Fruit fly (Drosophila melanogaster): Measurements from ENCODE around the gene Bgb.

The Bgb gene

DNA sequence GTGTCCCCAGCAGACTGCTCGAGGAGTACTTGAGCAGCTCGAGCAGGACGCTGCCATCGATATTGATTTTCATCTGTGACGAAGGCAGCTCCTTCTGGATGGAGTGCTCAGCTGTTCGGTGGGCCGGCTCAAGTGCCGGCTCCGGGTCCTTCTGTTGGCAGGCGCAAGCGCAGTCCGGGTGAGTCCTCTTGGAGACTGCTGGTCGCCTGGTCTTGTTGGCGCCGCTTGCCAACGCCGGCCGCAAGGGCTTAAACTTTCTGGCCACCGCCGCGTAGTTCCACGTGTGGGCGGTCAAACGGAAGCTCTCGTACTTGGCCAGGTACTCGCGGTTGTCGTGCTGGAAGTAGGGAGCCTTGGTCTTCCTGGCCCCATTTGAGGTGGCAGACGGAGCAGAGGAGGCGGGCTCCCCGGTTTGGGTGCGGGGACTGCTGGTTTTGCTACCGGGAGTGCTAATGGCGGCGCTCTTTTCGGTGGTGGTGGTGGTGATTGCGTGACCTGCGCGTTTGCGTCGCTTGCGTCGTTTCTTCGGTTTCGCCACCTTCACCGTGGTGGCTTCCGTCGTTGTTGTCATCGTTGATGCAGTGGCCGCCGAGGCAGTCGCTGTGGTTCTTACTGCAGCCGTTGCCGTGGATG lies 22.3 kb downstream of the Bgb start:
- TF ChIP-seq CG8478 (optimal IDR thresholded peaks at IDR 0.05) (no peak), pan (optimal IDR thresholded peaks at IDR 0.05) (no peak), usp (GFP tag; optimal IDR thresholded peaks at IDR 0.05) (no peak), EcR (GFP tag; optimal IDR thresholded peaks at IDR 0.05) (no peak), Dll (optimal IDR thresholded peaks at IDR 0.05) (no peak), psq (optimal IDR thresholded peaks at IDR 0.05) (no peak)

dm6 chr3L:1663531-1663930 lies 24.0 kb downstream of the Bgb start:
- TF ChIP-seq psq (optimal IDR thresholded peaks at IDR 0.05) (no peak), EcR (GFP tag; optimal IDR thresholded peaks at IDR 0.05) (no peak), Dll (optimal IDR thresholded peaks at IDR 0.05) (no peak), usp (GFP tag; optimal IDR thresholded peaks at IDR 0.05) (no peak), CG8478 (optimal IDR thresholded peaks at IDR 0.05) (no peak), pan (optimal IDR thresholded peaks at IDR 0.05) (no peak)

dm6 chr3L:1664205-1664604 lies 24.7 kb downstream of the Bgb start:
- TF ChIP-seq Dll (optimal IDR thresholded peaks at IDR 0.05) (no peak), CG8478 (optimal IDR thresholded peaks at IDR 0.05) (no peak), usp (GFP tag; optimal IDR thresholded peaks at IDR 0.05) (no peak), psq (optimal IDR thresholded peaks at IDR 0.05) (no peak), EcR (GFP tag; optimal IDR thresholded peaks at IDR 0.05) (no peak), pan (optimal IDR thresholded peaks at IDR 0.05) (no peak)

DNA sequence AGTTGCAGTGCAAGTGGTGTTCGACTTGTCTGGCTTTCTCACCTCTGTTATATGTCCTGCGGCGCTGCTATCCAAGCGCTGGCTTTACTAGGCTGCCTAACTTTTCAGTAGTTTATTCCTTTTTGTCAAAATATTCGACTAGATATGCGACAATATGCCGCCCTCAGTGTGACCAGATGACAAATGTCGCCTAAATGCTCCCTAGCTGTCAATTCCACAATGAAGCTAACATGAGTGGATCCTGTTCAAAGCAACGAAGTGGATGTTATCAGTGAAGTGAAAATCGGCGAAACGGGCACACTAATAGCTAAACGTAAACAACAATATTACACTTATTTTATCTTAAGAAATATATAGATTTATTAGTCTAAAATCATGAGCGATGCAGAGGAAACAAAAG lies 25.4 kb downstream of the Bgb start, which contains the start of the genes Srrm234 and CG7974:
TSS of gene Srrm234 (minus strand) at position 189 of the 400 bp plus-strand sequence.
TSS of gene CG7974 (plus strand) at position 263 of the 400 bp plus-strand sequence.
- TF ChIP-seq CG8478 (optimal IDR thresholded peaks at IDR 0.05) (no peak), usp (GFP tag; optimal IDR thresholded peaks at IDR 0.05) (no peak), EcR (GFP tag; optimal IDR thresholded peaks at IDR 0.05) (no peak), psq (optimal IDR thresholded peaks at IDR 0.05) (no peak), pan (optimal IDR thresholded peaks at IDR 0.05) (no peak), Dll (optimal IDR thresholded peaks at IDR 0.05) (no peak)

DNA sequence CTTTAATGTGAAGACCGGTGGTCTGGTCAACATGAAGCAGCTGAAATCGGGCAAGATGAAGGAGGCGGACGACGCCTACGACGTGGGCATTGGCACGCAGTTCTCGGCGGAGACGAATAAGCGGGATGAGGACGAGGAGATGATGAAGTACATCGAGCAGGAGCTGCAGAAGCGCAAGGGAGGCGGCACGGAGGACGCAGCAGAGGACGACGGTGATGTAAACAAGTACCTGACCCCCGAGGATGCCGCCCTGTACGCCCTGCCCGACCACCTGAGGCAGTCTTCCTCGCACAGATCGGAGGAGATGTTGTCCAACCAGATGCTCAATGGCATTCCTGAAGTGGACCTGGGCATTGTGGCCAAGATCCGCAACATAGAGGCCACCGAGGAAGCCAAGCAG lies 26.0 kb downstream of the Bgb start:
- TF ChIP-seq Dll (optimal IDR thresholded peaks at IDR 0.05) (no peak), usp (GFP tag; optimal IDR thresholded peaks at IDR 0.05) (no peak), CG8478 (optimal IDR thresholded peaks at IDR 0.05) (no peak), EcR (GFP tag; optimal IDR thresholded peaks at IDR 0.05) (no peak), pan (optimal IDR thresholded peaks at IDR 0.05) (no peak), psq (optimal IDR thresholded peaks at IDR 0.05) (no peak)

dm6 chr3L:1667423-1667822 lies 27.9 kb downstream of the Bgb start:
- TF ChIP-seq psq (optimal IDR thresholded peaks at IDR 0.05) (no peak), usp (GFP tag; optimal IDR thresholded peaks at IDR 0.05) (no peak), EcR (GFP tag; optimal IDR thresholded peaks at IDR 0.05) (no peak), Dll (optimal IDR thresholded peaks at IDR 0.05) (no peak), CG8478 (optimal IDR thresholded peaks at IDR 0.05) (no peak), pan (optimal IDR thresholded peaks at IDR 0.05) (no peak)

- TF ChIP-seq pan (optimal IDR thresholded peaks at IDR 0.05) (no peak), Dll (optimal IDR thresholded peaks at IDR 0.05) (no peak), psq (optimal IDR thresholded peaks at IDR 0.05) (no peak), CG8478 (optimal IDR thresholded peaks at IDR 0.05) (no peak), usp (GFP tag; optimal IDR thresholded peaks at IDR 0.05) (no peak), EcR (GFP tag; optimal IDR thresholded peaks at IDR 0.05) (no peak)
Measured at dm6 chr3L:1668504-1668903, 29.0 kb downstream of the Bgb start, which contains the start of gene RpL23A. TSS of gene RpL23A (minus strand) at chr3L:1668654.

DNA sequence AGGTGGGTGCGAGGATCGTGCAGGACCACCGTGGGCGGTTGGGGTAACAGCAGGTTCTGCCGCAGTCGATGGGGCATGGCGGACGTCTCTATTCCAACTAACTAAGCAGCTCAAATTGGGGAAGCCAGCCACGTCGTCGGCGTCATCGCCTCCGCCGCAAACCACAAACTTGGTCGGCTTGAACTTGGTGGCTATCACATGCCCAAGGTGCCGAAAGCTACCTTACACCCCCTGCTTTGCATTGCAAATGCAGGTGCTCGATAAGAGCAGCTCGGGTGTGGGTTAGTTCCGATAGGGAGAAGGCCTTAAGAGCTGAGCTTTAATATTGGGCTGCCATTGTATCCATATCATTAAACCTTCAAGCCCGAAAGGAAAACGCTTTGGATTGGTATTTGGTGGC lies 30.5 kb downstream of the Bgb start, which contains the start of gene RabX5:
TSS of gene RabX5 (minus strand) at position 101 of the 400 bp plus-strand sequence.
- TF ChIP-seq usp (GFP tag; optimal IDR thresholded peaks at IDR 0.05): no peak
- TF ChIP-seq pan (optimal IDR thresholded peaks at IDR 0.05): no peak
- TF ChIP-seq EcR (GFP tag; optimal IDR thresholded peaks at IDR 0.05): no peak
- TF ChIP-seq CG8478 (optimal IDR thresholded peaks at IDR 0.05): no peak
- TF ChIP-seq psq (optimal IDR thresholded peaks at IDR 0.05): no peak
- TF ChIP-seq Dll (optimal IDR thresholded peaks at IDR 0.05): no peak

- TF ChIP-seq EcR (GFP tag; optimal IDR thresholded peaks at IDR 0.05) (no peak), pan (optimal IDR thresholded peaks at IDR 0.05) (no peak), psq (optimal IDR thresholded peaks at IDR 0.05) (no peak), CG8478 (optimal IDR thresholded peaks at IDR 0.05) (no peak), usp (GFP tag; optimal IDR thresholded peaks at IDR 0.05) (no peak), Dll (optimal IDR thresholded peaks at IDR 0.05) (no peak)
Measured at dm6 chr3L:1672627-1673026, 33.1 kb downstream of the Bgb start, which contains the start of gene CG13930. TSS of gene CG13930 (minus strand) at chr3L:1672727.

- TF ChIP-seq EcR (GFP tag; optimal IDR thresholded peaks at IDR 0.05): no peak
- no peak for TF ChIP-seq Dll (optimal IDR thresholded peaks at IDR 0.05)
- no peak for TF ChIP-seq pan (optimal IDR thresholded peaks at IDR 0.05)
- TF ChIP-seq usp (GFP tag; optimal IDR thresholded peaks at IDR 0.05): no peak
- TF ChIP-seq psq (optimal IDR thresholded peaks at IDR 0.05): no peak
- no peak for TF ChIP-seq CG8478 (optimal IDR thresholded peaks at IDR 0.05)
Measured at dm6 chr3L:1674381-1674780, 34.9 kb downstream of the Bgb start, which contains the start of gene CG7991. TSS of gene CG7991 (plus strand) at chr3L:1674709.

dm6 chr3L:1675242-1675641 lies 35.7 kb downstream of the Bgb start:
- TF ChIP-seq CG8478 (optimal IDR thresholded peaks at IDR 0.05) (no peak), psq (optimal IDR thresholded peaks at IDR 0.05) (no peak), Dll (optimal IDR thresholded peaks at IDR 0.05) (no peak), usp (GFP tag; optimal IDR thresholded peaks at IDR 0.05) (no peak), pan (optimal IDR thresholded peaks at IDR 0.05) (no peak), EcR (GFP tag; optimal IDR thresholded peaks at IDR 0.05) (no peak)

DNA sequence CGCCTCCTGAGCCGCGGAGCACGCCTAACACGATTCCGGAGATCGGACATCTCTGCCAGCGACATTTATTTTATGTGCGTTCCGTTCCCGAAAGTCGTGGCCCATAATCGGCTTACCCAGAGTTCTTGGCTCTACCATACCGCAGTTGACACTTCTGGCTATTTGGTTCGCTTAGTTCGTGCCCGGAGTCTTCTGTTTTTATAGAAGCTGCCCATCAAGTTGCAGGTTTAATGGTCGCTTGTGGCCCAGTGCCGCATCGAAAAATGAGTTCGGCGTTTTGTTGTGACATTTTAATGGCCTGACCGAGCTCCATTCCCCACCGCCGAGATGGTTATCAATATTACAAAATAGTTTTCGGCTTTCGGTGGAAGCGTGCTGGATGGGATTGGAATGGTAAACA lies 36.7 kb downstream of the Bgb start:
- no peak for TF ChIP-seq CG8478 (optimal IDR thresholded peaks at IDR 0.05)
- no peak for TF ChIP-seq psq (optimal IDR thresholded peaks at IDR 0.05)
- TF ChIP-seq Dll (optimal IDR thresholded peaks at IDR 0.05): no peak
- TF ChIP-seq EcR (GFP tag; optimal IDR thresholded peaks at IDR 0.05): no peak
- TF ChIP-seq pan (optimal IDR thresholded peaks at IDR 0.05): no peak
- no peak for TF ChIP-seq usp (GFP tag; optimal IDR thresholded peaks at IDR 0.05)
